Fruit fly (Drosophila melanogaster) whole organism, embryonic: ENCODE measurements around the gene hiro.

Experiments
- Atf6 ChIP-seq: fragments of 200-800 bp; sonication (Bioruptor generic); IDR thresholded peaks from 2 replicates; pipeline ENCODE4 v1.3.6; 2022; ENCODE audit warnings: missing biosample characterization, missing genetic modification characterization
- Bgb ChIP-seq: fragments of 200-800 bp; sonication (Bioruptor generic); IDR thresholded peaks from 2 replicates; pipeline ENCODE4 v1.3.6; 2022; ENCODE audit warnings: missing biosample characterization, missing genetic modification characterization; ENCODE audit not compliant: partially characterized antibody
- CG10147 ChIP-seq: fragments of 200-800 bp; sonication (Bioruptor generic); optimal IDR thresholded peaks from 2 replicates; lab custom pipeline; 2019; ENCODE audit warnings: missing biosample characterization, mild to moderate bottlenecking, missing genetic modification characterization, moderate library complexity
- CG10366 ChIP-seq: fragments of 200-800 bp; sonication (Bioruptor generic); IDR thresholded peaks from 2 replicates; pipeline ENCODE4 v1.3.6; 2022; ENCODE audit warnings: missing biosample characterization, missing genetic modification characterization
- CG10543 ChIP-seq: fragments of 200-800 bp; sonication (Bioruptor generic); optimal IDR thresholded peaks from 3 replicates; lab custom pipeline; 2017; ENCODE audit warnings: missing biosample characterization, mild to moderate bottlenecking, missing genetic modification characterization, moderate library complexity
- CG12219 ChIP-seq: fragments of 200-800 bp; sonication (Bioruptor generic); optimal IDR thresholded peaks from 3 replicates; lab custom pipeline; 2018; ENCODE audit warnings: missing biosample characterization, mild to moderate bottlenecking, missing genetic modification characterization
- CG15601 ChIP-seq: fragments of 200-800 bp; sonication (Bioruptor generic); optimal IDR thresholded peaks from 3 replicates; lab custom pipeline; 2019; ENCODE audit warnings: missing biosample characterization, mild to moderate bottlenecking, missing genetic modification characterization, moderate library complexity
- CG1603 ChIP-seq: fragments of 200-800 bp; sonication (Bioruptor generic); optimal IDR thresholded peaks from 2 replicates; lab custom pipeline; 2019; ENCODE audit warnings: missing biosample characterization, mild to moderate bottlenecking, missing genetic modification characterization, moderate library complexity
- CG1647 ChIP-seq: fragments of 200-800 bp; sonication (Bioruptor generic); optimal IDR thresholded peaks from 3 replicates; lab custom pipeline; 2016; ENCODE audit warnings: missing biosample characterization, missing genetic modification characterization
- CG17361 ChIP-seq: fragments of 200-800 bp; sonication (Bioruptor generic); IDR thresholded peaks from 3 replicates; pipeline ENCODE4 v1.3.6; 2022; ENCODE audit warnings: missing biosample characterization, missing genetic modification characterization
- CG18011 ChIP-seq: fragments of 200-800 bp; sonication (Bioruptor generic); optimal IDR thresholded peaks from 2 replicates; lab custom pipeline; 2017; ENCODE audit warnings: missing biosample characterization, missing genetic modification characterization, mild to moderate bottlenecking, moderate library complexity, missing genotype
- CG18476 ChIP-seq: fragments of 200-800 bp; sonication (Bioruptor generic); optimal IDR thresholded peaks from 2 replicates; lab custom pipeline; 2016; ENCODE audit warnings: missing biosample characterization, mild to moderate bottlenecking, missing genetic modification characterization
- CG2199 ChIP-seq: fragments of 200-800 bp; sonication (Bioruptor generic); IDR thresholded peaks from 3 replicates; pipeline ENCODE4 v1.3.6; 2022; ENCODE audit warnings: missing biosample characterization, missing genetic modification characterization
- CG2712 ChIP-seq: fragments of 200-800 bp; optimal IDR thresholded peaks from 3 replicates; lab custom pipeline; 2019; ENCODE audit warnings: missing biosample characterization, mild to moderate bottlenecking, missing genetic modification characterization, moderate library complexity
- CG2875 ChIP-seq: fragments of 200-800 bp; sonication (Bioruptor generic); optimal IDR thresholded peaks from 2 replicates; lab custom pipeline; 2017; ENCODE audit warnings: missing biosample characterization, mild to moderate bottlenecking, missing genetic modification characterization, missing genetic modification reagents
- CG2889 ChIP-seq: fragments of 200-800 bp; sonication (Bioruptor generic); IDR thresholded peaks from 3 replicates; pipeline ENCODE4 v1.3.6; 2022; ENCODE audit warnings: missing biosample characterization, missing genetic modification characterization
- CG30020 ChIP-seq: fragments of 200-800 bp; optimal IDR thresholded peaks from 2 replicates; lab custom pipeline; 2019; ENCODE audit warnings: missing biosample characterization, mild to moderate bottlenecking, missing genetic modification characterization, moderate library complexity
- CG32772 ChIP-seq: fragments of 200-800 bp; sonication (Bioruptor generic); IDR thresholded peaks from 2 replicates; pipeline ENCODE4 v1.3.6; 2022; ENCODE audit warnings: missing biosample characterization, missing genetic modification characterization
- CG4328 ChIP-seq: fragments of 200-800 bp; sonication (Bioruptor generic); optimal IDR thresholded peaks from 3 replicates; lab custom pipeline; 2017; ENCODE audit warnings: missing biosample characterization, missing genetic modification reagents, missing genetic modification characterization
- CG4404 ChIP-seq: fragments of 200-800 bp; sonication (Bioruptor generic); IDR thresholded peaks from 2 replicates; pipeline ENCODE4 v1.3.6; 2022; ENCODE audit warnings: missing biosample characterization, missing genetic modification characterization
- CG4424 ChIP-seq: fragments of 200-800 bp; sonication (Bioruptor generic); optimal IDR thresholded peaks from 3 replicates; lab custom pipeline; 2016; ENCODE audit warnings: missing biosample characterization, missing genetic modification characterization
- CG4617 ChIP-seq: fragments of 200-800 bp; sonication (Bioruptor generic); optimal IDR thresholded peaks from 3 replicates; lab custom pipeline; 2016; ENCODE audit warnings: missing biosample characterization, missing genetic modification characterization, borderline replicate concordance
- CG8765 ChIP-seq: fragments of 200-800 bp; sonication (Bioruptor generic); IDR thresholded peaks from 2 replicates; pipeline ENCODE4 v1.3.6; 2022; ENCODE audit warnings: missing biosample characterization, missing genetic modification characterization
- CG8924 ChIP-seq: fragments of 200-800 bp; optimal IDR thresholded peaks from 3 replicates; lab custom pipeline; 2019; ENCODE audit warnings: missing biosample characterization, mild to moderate bottlenecking, missing genetic modification characterization, moderate library complexity
- CG9727 ChIP-seq: fragments of 200-800 bp; sonication (Bioruptor generic); optimal IDR thresholded peaks from 3 replicates; lab custom pipeline; 2017; ENCODE audit warnings: missing biosample characterization, mild to moderate bottlenecking, missing genetic modification characterization
- CG9797 ChIP-seq: fragments of 200-800 bp; sonication (Bioruptor generic); optimal IDR thresholded peaks from 3 replicates; lab custom pipeline; 2018; ENCODE audit warnings: missing biosample characterization, mild to moderate bottlenecking, missing genetic modification characterization
- Chrac-16 ChIP-seq: fragments of 200-800 bp; sonication (Bioruptor generic); optimal IDR thresholded peaks from 3 replicates; lab custom pipeline; 2016; ENCODE audit warnings: missing biosample characterization, missing genetic modification characterization
- Dek ChIP-seq: fragments of 200-800 bp; sonication (Bioruptor generic); optimal IDR thresholded peaks from 3 replicates; lab custom pipeline; 2019; ENCODE audit warnings: missing biosample characterization, mild to moderate bottlenecking, missing genetic modification characterization, moderate library complexity
- Dref ChIP-seq: fragments of 200-800 bp; sonication (Bioruptor generic); IDR thresholded peaks from 2 replicates; pipeline ENCODE4 v1.3.6; 2022; ENCODE audit warnings: missing biosample characterization, missing genetic modification characterization
- Drgx ChIP-seq: fragments of 200-800 bp; sonication (Bioruptor generic); IDR thresholded peaks from 2 replicates; pipeline ENCODE4 v1.3.6; 2022; ENCODE audit warnings: missing biosample characterization, missing genetic modification characterization
- ERR ChIP-seq: fragments of 200-800 bp; sonication (Bioruptor generic); optimal IDR thresholded peaks from 2 replicates; lab custom pipeline; 2016; ENCODE audit warnings: missing biosample characterization, missing genetic modification characterization
- Ets65A ChIP-seq: fragments of 200-800 bp; sonication (Bioruptor generic); peaks from one replicate; lab custom pipeline; 2016; ENCODE audit warnings: missing biosample characterization, missing genetic modification characterization
- Gug ChIP-seq: fragments of 200-800 bp; sonication (Bioruptor generic); IDR thresholded peaks from 4 replicates; pipeline ENCODE4 v1.3.6; 2022; ENCODE audit warnings: missing biosample characterization, missing genetic modification characterization
- HLH3B ChIP-seq: fragments of 200-800 bp; sonication (Bioruptor generic); IDR thresholded peaks from 2 replicates; pipeline ENCODE4 v1.3.6; 2022; ENCODE audit warnings: missing biosample characterization, missing genetic modification characterization
- Hr51 ChIP-seq, 2 experiments: fragments of 200-800 bp; sonication (Bioruptor generic); optimal IDR thresholded peaks; 2 replicates in 1 of 2; 3 replicates in 1 of 2; lab custom pipeline; 2016 to 2018; ENCODE audit warnings: missing biosample characterization in 2 of 2, missing genetic modification characterization in 2 of 2, mild to moderate bottlenecking in 1 of 2, moderate library complexity in 1 of 2
- Lhr ChIP-seq: fragments of 200-800 bp; sonication (Bioruptor generic); optimal IDR thresholded peaks from 3 replicates; lab custom pipeline; 2017; ENCODE audit warnings: mild to moderate bottlenecking, missing biosample characterization, missing genetic modification reagents, missing genetic modification characterization
- Lpt ChIP-seq: fragments of >200 bp; optimal IDR thresholded peaks from 2 replicates; lab custom pipeline; 2018; ENCODE audit warnings: missing biosample characterization, missing genetic modification characterization
- Sox100B ChIP-seq: fragments of 200-800 bp; sonication (Bioruptor generic); optimal IDR thresholded peaks from 3 replicates; lab custom pipeline; 2018; ENCODE audit warnings: missing biosample characterization, mild to moderate bottlenecking, missing genetic modification characterization
- da ChIP-seq: fragments of 200-800 bp; sonication (Bioruptor generic); optimal IDR thresholded peaks from 2 replicates; lab custom pipeline; 2016; ENCODE audit warnings: missing biosample characterization, missing genetic modification characterization
- exex ChIP-seq: fragments of 200-800 bp; sonication (Bioruptor generic); optimal IDR thresholded peaks from 4 replicates; lab custom pipeline; 2018; ENCODE audit warnings: missing biosample characterization, mild to moderate bottlenecking, missing genetic modification characterization, moderate library complexity
- eyg ChIP-seq: fragments of 200-800 bp; sonication (Bioruptor generic); optimal IDR thresholded peaks from 3 replicates; lab custom pipeline; 2016; ENCODE audit warnings: missing biosample characterization, missing genetic modification characterization
- grau ChIP-seq: fragments of 200-800 bp; optimal IDR thresholded peaks from 3 replicates; lab custom pipeline; 2019; ENCODE audit warnings: missing biosample characterization, mild to moderate bottlenecking, missing genetic modification characterization, moderate library complexity
- lilli ChIP-seq: fragments of 200-800 bp; sonication (Bioruptor generic); optimal IDR thresholded peaks from 3 replicates; lab custom pipeline; 2016; ENCODE audit warnings: missing biosample characterization, missing genetic modification characterization
- maf-S ChIP-seq: fragments of 200-800 bp; sonication (Bioruptor generic); optimal IDR thresholded peaks from 2 replicates; lab custom pipeline; 2016; ENCODE audit warnings: missing biosample characterization, missing genetic modification characterization
- peb ChIP-seq: fragments of 200-800 bp; sonication (Bioruptor generic); IDR thresholded peaks from 2 replicates; pipeline ENCODE4 v1.3.6; 2022; ENCODE audit warnings: missing biosample characterization, missing genetic modification characterization
- repo ChIP-seq: fragments of 200-800 bp; sonication (Bioruptor generic); optimal IDR thresholded peaks from 2 replicates; lab custom pipeline; 2016; ENCODE audit warnings: missing biosample characterization, missing genetic modification characterization
- tgo ChIP-seq: fragments of 200-800 bp; sonication (Bioruptor generic); IDR thresholded peaks from 3 replicates; pipeline ENCODE4 v1.3.6; 2022; ENCODE audit warnings: missing biosample characterization, missing genetic modification characterization
- tup ChIP-seq: fragments of 200-800 bp; sonication (Bioruptor generic); optimal IDR thresholded peaks from 2 replicates; lab custom pipeline; 2016; ENCODE audit warnings: missing biosample characterization, mild to moderate bottlenecking, missing genetic modification characterization, moderate library complexity
- unpg ChIP-seq: fragments of 200-800 bp; sonication (Bioruptor generic); optimal IDR thresholded peaks from 3 replicates; lab custom pipeline; 2018; ENCODE audit warnings: missing biosample characterization, mild to moderate bottlenecking, missing genetic modification characterization, moderate library complexity
- zfh2 ChIP-seq: fragments of 200-800 bp; sonication (Bioruptor generic); optimal IDR thresholded peaks from 2 replicates; lab custom pipeline; 2016; ENCODE audit warnings: missing biosample characterization, missing genetic modification characterization

Gene hiro

DNA sequence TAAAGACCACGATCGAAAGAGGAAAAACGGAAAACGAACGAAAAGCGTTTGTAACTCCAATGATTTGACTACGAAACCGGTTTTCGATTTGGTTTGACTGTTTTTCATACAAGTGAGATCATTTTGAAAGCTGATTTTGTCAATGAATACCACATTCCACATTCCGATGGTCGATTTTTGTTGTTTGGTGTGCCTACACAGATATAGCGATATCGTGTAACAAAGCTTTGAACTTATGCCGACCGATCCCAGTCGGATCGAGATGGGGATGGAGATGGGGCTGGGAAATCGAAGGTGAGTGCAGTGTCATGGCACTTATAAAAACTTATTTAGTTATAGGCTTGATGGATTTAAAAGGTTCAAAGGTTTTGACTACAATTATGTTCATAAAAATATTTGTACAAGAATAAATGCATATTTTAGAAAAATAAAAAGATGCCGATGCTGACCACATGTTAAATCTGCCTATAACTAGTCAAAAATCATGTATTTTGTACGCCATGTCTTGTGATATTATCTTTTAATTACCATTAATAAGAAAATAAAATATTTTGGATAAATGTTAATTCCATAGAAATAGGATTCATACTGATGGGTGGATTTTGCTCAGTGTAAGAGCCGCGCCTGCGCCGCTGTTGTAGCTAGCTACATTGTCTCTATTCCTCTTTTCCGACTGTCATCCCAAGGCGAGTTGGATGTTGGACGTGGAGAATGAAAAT is 45.5 kb downstream of the hiro start (continued):
- TF ChIP-seq CG8924 (tag; lab: Kevin White, UChicago) (peak; percentile 66), Ets65A (GFP tag; lab: Kevin White, UChicago) (peak; percentile 84), CG32772 (GFP tag; lab: Robert Waterston, UW) (no peak), Chrac-16 (GFP tag; lab: Kevin White, UChicago) (peak; percentile 43), CG18011 (GFP tag; lab: Kevin White, UChicago) (peak; percentile 0), CG2199 (GFP tag; lab: Robert Waterston, UW) (peak; percentile 7; the same call in 1 of the 3 replicates), Lhr (GFP tag; lab: Kevin White, UChicago) (no peak), CG9797 (no peak), maf-S (GFP tag; lab: Kevin White, UChicago) (no peak), CG12219 (no peak), CG2875 (peak; percentile 51), CG17361 (GFP tag; lab: Robert Waterston, UW) (peak; percentile 76), exex (tag; lab: Kevin White, UChicago) (no peak), Dref (GFP tag; lab: Robert Waterston, UW) (no peak), Drgx (no peak), Gug (GFP tag; lab: Robert Waterston, UW) (0 out of 4 replicates have a peak, but pooled peaks have one; percentile 16), CG10543 (GFP tag; lab: Kevin White, UChicago) (no peak), CG10366 (GFP tag; lab: Robert Waterston, UW) (peak; percentile 52), unpg (GFP tag; lab: Kevin White, UChicago) (peak; percentile 60), Hr51 (GFP tag; optimal IDR thresholded peaks at IDR 0.05; lab: Kevin White, UChicago) (peak in 1 of 2 experiments; percentile 82), CG10147 (GFP tag; lab: Kevin White, UChicago) (peak; percentile 52), zfh2 (GFP tag; lab: Kevin White, UChicago) (no peak), CG8765 (GFP tag; lab: Robert Waterston, UW) (no peak), lilli (no peak), peb (GFP tag; lab: Robert Waterston, UW) (0 out of 2 replicates have a peak, but pooled peaks have one; percentile 5), CG18476 (peak; percentile 30), Sox100B (GFP tag; lab: Kevin White, UChicago) (peak; percentile 81), CG15601 (peak; percentile 49), ERR (GFP tag; lab: Kevin White, UChicago) (no peak), Lpt (GFP tag; lab: Kevin White, UChicago) (no peak), tgo (peak; percentile 53; the same call in 2 of the 3 replicates), CG4424 (peak; percentile 71), CG1603 (tag; lab: Kevin White, UChicago) (no peak), repo (GFP tag; lab: Kevin White, UChicago) (no peak), da (GFP tag; lab: Kevin White, UChicago) (no peak), CG4617 (GFP tag; lab: Kevin White, UChicago) (no peak), CG2889 (GFP tag; lab: Robert Waterston, UW) (0 out of 3 replicates have a peak, but pooled peaks have one; percentile 24), CG1647 (no peak), CG30020 (tag; lab: Kevin White, UChicago) (peak; percentile 26), Dek (tag; lab: Kevin White, UChicago) (peak; percentile 41), tup (GFP tag; lab: Kevin White, UChicago) (no peak), CG2712 (tag; lab: Kevin White, UChicago) (peak; percentile 79), grau (tag; lab: Kevin White, UChicago) (peak; percentile 71), CG9727 (GFP tag; lab: Kevin White, UChicago) (peak; percentile 61), HLH3B (GFP tag; lab: Robert Waterston, UW) (peak; percentile 5; the same call in 1 of the 2 replicates), eyg (no peak), Bgb (GFP tag; lab: Robert Waterston, UW) (no peak), CG4328 (GFP tag; lab: Kevin White, UChicago) (peak; percentile 7), Atf6 (peak; percentile 53; the same call in 1 of the 2 replicates), CG4404 (GFP tag; lab: Robert Waterston, UW) (no peak)
